Fruit fly (Drosophila melanogaster): ENCODE data around the gene CG8915.

DNA sequence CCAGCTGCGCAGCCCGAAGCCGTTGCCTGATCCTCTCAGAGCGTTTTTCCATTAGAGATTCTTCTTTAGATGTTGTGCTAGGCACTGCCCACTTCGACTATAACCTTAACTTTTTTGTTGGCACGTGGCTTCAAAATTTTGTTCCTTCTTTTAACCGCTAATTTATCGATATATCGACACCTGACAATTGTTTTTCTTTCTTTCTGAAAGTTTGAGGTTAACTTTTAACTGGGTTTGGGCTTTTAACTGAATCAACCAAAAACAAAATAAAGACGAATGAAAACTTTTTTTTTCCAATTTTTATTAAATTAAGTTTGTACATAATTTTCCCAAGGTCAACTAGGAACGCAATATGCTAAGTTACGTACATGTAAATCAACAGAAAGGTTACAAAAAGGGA, 2.1 kb upstream of the CG8915 start, which contains the start of gene CG42854:
- TF ChIP-seq CG12659 (GFP tag; optimal IDR thresholded peaks at IDR 0.05), result no peak
- no peak for TF ChIP-seq Sox102F (GFP tag; optimal IDR thresholded peaks at IDR 0.05)
- TF ChIP-seq CG11696 (GFP tag; IDR thresholded peaks at IDR 0.05), result no peak
- TF ChIP-seq bab2 (GFP tag; optimal IDR thresholded peaks at IDR 0.05), result no peak
- no peak for TF ChIP-seq CG6854 (GFP tag; optimal IDR thresholded peaks at IDR 0.05)
- TF ChIP-seq Neu2 (GFP tag; optimal IDR thresholded peaks at IDR 0.05; ENCODE audit: borderline replicate concordance), result no peak
- TF ChIP-seq CG3163 (GFP tag; optimal IDR thresholded peaks at IDR 0.05), result no peak
- TF ChIP-seq odd (GFP tag; optimal IDR thresholded peaks at IDR 0.05), result no peak
